Worm (Caenorhabditis elegans) whole organism, mixed stage, embryonic: ENCODE measurements around the gene ser-6.

Experiments
- blmp-1 ChIP-seq: fragments of 150-350 bp; optimal IDR thresholded peaks from 2 replicates; lab custom pipeline; 2014; ENCODE audit warnings: missing biosample characterization, missing genetic modification characterization
- ceh-83 ChIP-seq: fragments of 200-800 bp; sonication (Bioruptor generic); optimal IDR thresholded peaks from 2 replicates; lab custom pipeline; 2018; ENCODE audit warnings: mild to moderate bottlenecking, missing genetic modification characterization, missing compliant biosample characterization
- ces-1 ChIP-seq: fragments of 150-350 bp; optimal IDR thresholded peaks from 2 replicates; lab custom pipeline; 2014; ENCODE audit warnings: missing biosample characterization, missing genetic modification reagents, missing genetic modification characterization
- cnd-1 ChIP-seq: fragments of 200-800 bp; sonication (Bioruptor generic); optimal IDR thresholded peaks from 2 replicates; lab custom pipeline; 2018; ENCODE audit warnings: mild to moderate bottlenecking, missing genetic modification characterization, missing compliant biosample characterization
- elt-3 ChIP-seq: fragments of 150-350 bp; optimal IDR thresholded peaks from 2 replicates; lab custom pipeline; 2014; ENCODE audit warnings: missing biosample characterization, missing genetic modification characterization
- flh-1 ChIP-seq: fragments of 200-800 bp; sonication (Bioruptor generic); optimal IDR thresholded peaks from 2 replicates; lab custom pipeline; 2018; ENCODE audit warnings: mild to moderate bottlenecking, missing genetic modification characterization, moderate library complexity, missing compliant biosample characterization
- nhr-237 ChIP-seq: fragments of 150-350 bp; optimal IDR thresholded peaks from 2 replicates; lab custom pipeline; 2014; ENCODE audit warnings: missing biosample characterization, missing genetic modification characterization
- nhr-28 ChIP-seq: fragments of 150-350 bp; optimal IDR thresholded peaks from 2 replicates; lab custom pipeline; 2014; ENCODE audit warnings: missing biosample characterization, missing genetic modification characterization
- snpc-4 ChIP-seq: fragments of 150-350 bp; optimal IDR thresholded peaks from 2 replicates; lab custom pipeline; 2014; ENCODE audit warnings: missing biosample characterization, missing genetic modification characterization
- sptf-1 ChIP-seq: sonication (generic microtip); optimal IDR thresholded peaks from 2 replicates; lab custom pipeline; 2017; ENCODE audit warnings: mild to moderate bottlenecking, missing genetic modification characterization, moderate library complexity, missing compliant biosample characterization
- unc-62 ChIP-seq: fragments of 150-350 bp; optimal IDR thresholded peaks from 2 replicates; lab custom pipeline; 2014; ENCODE audit warnings: missing biosample characterization, missing genetic modification reagents, missing genetic modification characterization
- ztf-11 ChIP-seq: fragments of 150-350 bp; optimal IDR thresholded peaks from 2 replicates; lab custom pipeline; 2014; ENCODE audit warnings: missing biosample characterization, missing genetic modification characterization

ce11 chrIV:2969399-2969990, 9.6 kb downstream of the ser-6 start, which contains the start of gene Y54G2A.57:
- TF ChIP-seq blmp-1 (tag; lab: Kevin White, UChicago) (no peak), cnd-1 (tag; lab: Kevin White, UChicago) (no peak), nhr-237 (no peak), ces-1 (no peak), unc-62 (GFP tag; lab: Kevin White, UChicago) (no peak), ztf-11 (tag; lab: Kevin White, UChicago) (no peak), sptf-1 (tag; lab: Kevin White, UChicago) (no peak), nhr-28 (tag; lab: Kevin White, UChicago) (no peak), snpc-4 (tag; lab: Kevin White, UChicago) (no peak), elt-3 (tag; lab: Kevin White, UChicago) (no peak), flh-1 (GFP tag; lab: Kevin White, UChicago) (no peak), ceh-83 (GFP tag; lab: Kevin White, UChicago) (no peak)
